Worm (Caenorhabditis elegans) whole organism, L4 larva: ENCODE results near the gene phdh-1.

Experiments used
- R02D3.7 ChIP-seq: fragments of 150-350 bp; sonication (generic microtip); optimal IDR thresholded peaks from 3 replicates; lab custom pipeline; 2014; ENCODE audit warnings: missing biosample characterization, missing genetic modification characterization
- T26A8.4 ChIP-seq: fragments of 200-800 bp; sonication (Bioruptor generic); IDR thresholded peaks from 2 replicates; pipeline ENCODE4 v1.3.6; 2022; ENCODE audit warnings: missing genetic modification characterization, missing compliant biosample characterization
- aly-2 ChIP-seq: sonication (generic microtip); optimal IDR thresholded peaks from 2 replicates; lab custom pipeline; 2018; ENCODE audit warnings: missing biosample characterization, missing genetic modification characterization
- ceh-44 ChIP-seq: fragments of 200-800 bp; sonication (Bioruptor generic); IDR thresholded peaks from 2 replicates; pipeline ENCODE4 v1.3.6; 2022; ENCODE audit warnings: missing genetic modification reagents, missing genetic modification characterization, missing compliant biosample characterization
- ces-1 ChIP-seq: fragments of 150-350 bp; sonication (generic microtip); optimal IDR thresholded peaks from 4 replicates; lab custom pipeline; 2014; ENCODE audit warnings: missing biosample characterization, missing genetic modification reagents, missing genetic modification characterization
- daf-12 ChIP-seq: fragments of 150-350 bp; optimal IDR thresholded peaks from 2 replicates; lab custom pipeline; 2014; ENCODE audit warnings: missing biosample characterization, missing genetic modification reagents, missing genetic modification characterization
- lin-39 ChIP-seq: fragments of 150-350 bp; optimal IDR thresholded peaks from 2 replicates; lab custom pipeline; 2014; ENCODE audit warnings: missing biosample characterization, missing genetic modification reagents, missing genetic modification characterization
- nhr-111 ChIP-seq: fragments of 200-800 bp; sonication (Bioruptor generic); optimal IDR thresholded peaks from 2 replicates; lab custom pipeline; 2018; ENCODE audit warnings: mild to moderate bottlenecking, missing genetic modification characterization, missing compliant biosample characterization
- nhr-237 ChIP-seq: sonication (generic microtip); optimal IDR thresholded peaks from 2 replicates; lab custom pipeline; 2017; ENCODE audit warnings: missing biosample characterization, missing genetic modification characterization
- unc-130 ChIP-seq: sonication (generic microtip); optimal IDR thresholded peaks from 2 replicates; lab custom pipeline; 2016; ENCODE audit warnings: missing genetic modification reagents, missing genetic modification characterization, missing compliant biosample characterization
- zfp-2 ChIP-seq: sonication (generic microtip); optimal IDR thresholded peaks from 2 replicates; lab custom pipeline; 2016; ENCODE audit warnings: mild to moderate bottlenecking, missing genetic modification characterization, missing compliant biosample characterization

DNA sequence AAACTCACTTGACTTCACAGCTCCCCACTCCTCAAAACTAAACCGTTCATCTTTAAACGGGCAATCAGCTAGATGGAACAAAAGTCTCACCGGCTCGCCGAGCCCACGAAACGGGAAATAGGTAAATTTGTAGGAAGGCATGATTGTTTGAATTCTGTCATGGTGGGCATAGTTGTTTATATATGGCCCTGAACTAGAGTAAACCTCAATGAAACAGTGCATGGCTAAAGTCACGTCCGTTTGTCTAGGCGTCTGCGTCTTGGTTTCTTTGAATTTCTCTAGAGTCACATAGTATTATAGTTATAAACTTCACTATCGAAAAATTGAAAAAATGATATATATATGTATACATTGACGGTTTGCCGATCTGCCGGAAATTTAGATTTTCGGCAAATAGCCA, 11.3 kb downstream of the phdh-1 start, which contains the start of gene gst-19:
- TF ChIP-seq daf-12 (tag; lab: Kevin White, UChicago) (no peak), nhr-237 (tag; lab: Kevin White, UChicago) (no peak), aly-2 (tag; lab: Kevin White, UChicago) (no peak), ceh-44 (GFP tag; lab: Robert Waterston, UW) (no peak), R02D3.7 (tag; lab: Kevin White, UChicago) (no peak), unc-130 (GFP tag; lab: Kevin White, UChicago) (no peak), nhr-111 (GFP tag; lab: Kevin White, UChicago) (no peak), zfp-2 (tag; lab: Kevin White, UChicago) (no peak), lin-39 (tag; lab: Kevin White, UChicago) (no peak), ces-1 (GFP tag; lab: Kevin White, UChicago) (no peak), T26A8.4 (no peak)
